Worm (Caenorhabditis elegans) whole organism, mixed stage, embryonic: ENCODE measurements around the gene C39D10.11.

Source experiments
- M03D4.4 ChIP-seq: sonication (generic microtip); optimal IDR thresholded peaks from 2 replicates; lab custom pipeline; 2017; ENCODE audit warnings: mild to moderate bottlenecking, missing genetic modification characterization, missing compliant biosample characterization
- bed-3 ChIP-seq: fragments of 200-800 bp; sonication (Bioruptor generic); optimal IDR thresholded peaks from 3 replicates; lab custom pipeline; 2018; ENCODE audit warnings: mild to moderate bottlenecking, missing genetic modification characterization, moderate library complexity, missing compliant biosample characterization
- blmp-1 ChIP-seq: fragments of 150-350 bp; optimal IDR thresholded peaks from 2 replicates; lab custom pipeline; 2014; ENCODE audit warnings: missing biosample characterization, missing genetic modification characterization
- ceh-39 ChIP-seq: fragments of 150-350 bp; optimal IDR thresholded peaks from 2 replicates; lab custom pipeline; 2014; ENCODE audit warnings: missing biosample characterization, missing genetic modification characterization
- ceh-43 ChIP-seq: fragments of 200-800 bp; sonication (Bioruptor generic); optimal IDR thresholded peaks from 2 replicates; lab custom pipeline; 2018; ENCODE audit warnings: mild to moderate bottlenecking, missing genetic modification characterization, moderate library complexity, missing compliant biosample characterization
- ceh-83 ChIP-seq: fragments of 200-800 bp; sonication (Bioruptor generic); optimal IDR thresholded peaks from 2 replicates; lab custom pipeline; 2018; ENCODE audit warnings: mild to moderate bottlenecking, missing genetic modification characterization, missing compliant biosample characterization
- ces-1 ChIP-seq: fragments of 150-350 bp; optimal IDR thresholded peaks from 2 replicates; lab custom pipeline; 2014; ENCODE audit warnings: missing biosample characterization, missing genetic modification reagents, missing genetic modification characterization
- cnd-1 ChIP-seq: fragments of 200-800 bp; sonication (Bioruptor generic); optimal IDR thresholded peaks from 2 replicates; lab custom pipeline; 2018; ENCODE audit warnings: mild to moderate bottlenecking, missing genetic modification characterization, missing compliant biosample characterization
- drap-1 ChIP-seq: fragments of 200-800 bp; sonication (Bioruptor generic); optimal IDR thresholded peaks from 3 replicates; lab custom pipeline; 2018; ENCODE audit warnings: mild to moderate bottlenecking, missing genetic modification characterization, missing compliant biosample characterization
- elt-1 ChIP-seq: sonication (generic microtip); optimal IDR thresholded peaks from 2 replicates; lab custom pipeline; 2017; ENCODE audit warnings: missing genetic modification characterization, mild to moderate bottlenecking, missing compliant biosample characterization, antibody characterized with exemption, moderate library complexity, borderline replicate concordance; ENCODE audit not compliant: insufficient read depth
- flh-1 ChIP-seq: fragments of 200-800 bp; sonication (Bioruptor generic); optimal IDR thresholded peaks from 2 replicates; lab custom pipeline; 2018; ENCODE audit warnings: mild to moderate bottlenecking, missing genetic modification characterization, moderate library complexity, missing compliant biosample characterization
- ham-2 ChIP-seq: fragments of 200-800 bp; sonication (Bioruptor generic); optimal IDR thresholded peaks from 2 replicates; lab custom pipeline; 2018; ENCODE audit warnings: mild to moderate bottlenecking, missing genetic modification characterization, missing compliant biosample characterization
- hlh-1 ChIP-seq: fragments of 150-350 bp; optimal IDR thresholded peaks from 2 replicates; lab custom pipeline; 2014; ENCODE audit warnings: missing biosample characterization, missing genetic modification reagents, missing genetic modification characterization
- lin-13 ChIP-seq: fragments of 150-350 bp; optimal IDR thresholded peaks from 2 replicates; lab custom pipeline; 2014; ENCODE audit warnings: missing biosample characterization, missing genetic modification characterization
- lin-32 ChIP-seq: fragments of 200-800 bp; sonication (Bioruptor generic); optimal IDR thresholded peaks from 2 replicates; lab custom pipeline; 2018; ENCODE audit warnings: mild to moderate bottlenecking, missing genetic modification characterization, missing compliant biosample characterization
- lsy-2 ChIP-seq: fragments of 150-350 bp; optimal IDR thresholded peaks from 2 replicates; lab custom pipeline; 2014; ENCODE audit warnings: missing biosample characterization, missing genetic modification characterization
- mab-5 ChIP-seq: fragments of 150-350 bp; optimal IDR thresholded peaks from 2 replicates; lab custom pipeline; 2014; ENCODE audit warnings: missing biosample characterization, missing genetic modification characterization
- mep-1 ChIP-seq: fragments of 150-350 bp; optimal IDR thresholded peaks from 2 replicates; lab custom pipeline; 2017; ENCODE audit warnings: missing biosample characterization, missing genetic modification reagents, missing genetic modification characterization, inconsistent platforms
- mls-2 ChIP-seq: sonication (generic microtip); optimal IDR thresholded peaks from 2 replicates; lab custom pipeline; 2016; ENCODE audit warnings: mild to moderate bottlenecking, missing genetic modification characterization, moderate library complexity, missing compliant biosample characterization
- nhr-12 ChIP-seq: fragments of 150-350 bp; optimal IDR thresholded peaks from 2 replicates; lab custom pipeline; 2014; ENCODE audit warnings: missing biosample characterization, missing genetic modification characterization
- nhr-2 ChIP-seq: fragments of 150-350 bp; optimal IDR thresholded peaks from 2 replicates; lab custom pipeline; 2014; ENCODE audit warnings: missing biosample characterization, missing genetic modification characterization
- nhr-237 ChIP-seq: fragments of 150-350 bp; optimal IDR thresholded peaks from 2 replicates; lab custom pipeline; 2014; ENCODE audit warnings: missing biosample characterization, missing genetic modification characterization
- nhr-28 ChIP-seq: fragments of 150-350 bp; optimal IDR thresholded peaks from 2 replicates; lab custom pipeline; 2014; ENCODE audit warnings: missing biosample characterization, missing genetic modification characterization
- nhr-76 ChIP-seq: sonication (generic microtip); optimal IDR thresholded peaks from 2 replicates; lab custom pipeline; 2017; ENCODE audit warnings: missing biosample characterization, missing genetic modification characterization
- pha-4 ChIP-seq: fragments of 150-350 bp; optimal IDR thresholded peaks from 2 replicates; lab custom pipeline; 2018; ENCODE audit warnings: missing biosample characterization, missing genetic modification reagents, missing genetic modification characterization
- sem-2 ChIP-seq: fragments of 200-800 bp; sonication (Bioruptor generic); optimal IDR thresholded peaks from 2 replicates; lab custom pipeline; 2018; ENCODE audit warnings: mild to moderate bottlenecking, missing genetic modification characterization, missing compliant biosample characterization
- snpc-4 ChIP-seq: fragments of 150-350 bp; optimal IDR thresholded peaks from 2 replicates; lab custom pipeline; 2014; ENCODE audit warnings: missing biosample characterization, missing genetic modification characterization
- sptf-1 ChIP-seq: sonication (generic microtip); optimal IDR thresholded peaks from 2 replicates; lab custom pipeline; 2017; ENCODE audit warnings: mild to moderate bottlenecking, missing genetic modification characterization, moderate library complexity, missing compliant biosample characterization
- unc-120 ChIP-seq: sonication (generic microtip); optimal IDR thresholded peaks from 2 replicates; lab custom pipeline; 2017; ENCODE audit warnings: missing genetic modification characterization, missing compliant biosample characterization; ENCODE audit not compliant: poor library complexity, severe bottlenecking
- unc-62 ChIP-seq: fragments of 150-350 bp; optimal IDR thresholded peaks from 2 replicates; lab custom pipeline; 2014; ENCODE audit warnings: missing biosample characterization, missing genetic modification reagents, missing genetic modification characterization
- zip-8 ChIP-seq: fragments of 150-350 bp; optimal IDR thresholded peaks from 2 replicates; lab custom pipeline; 2014; ENCODE audit warnings: missing biosample characterization, missing genetic modification characterization
- ztf-11 ChIP-seq: fragments of 150-350 bp; optimal IDR thresholded peaks from 2 replicates; lab custom pipeline; 2014; ENCODE audit warnings: missing biosample characterization, missing genetic modification characterization

C39D10.11 gene

ce11 chrX:7880848-7881247, 22.2 kb upstream of the C39D10.11 start, which contains the start of gene C39D10.8:
Gene C39D10.8 (minus strand): TSS chrX:7880948.
- TF ChIP-seq nhr-76 (tag; lab: Kevin White, UChicago) (no peak), elt-1 (tag; lab: Kevin White, UChicago) (peak; percentile 54)
- TF ChIP-seq, all 35 proteins: peak for 1

DNA sequence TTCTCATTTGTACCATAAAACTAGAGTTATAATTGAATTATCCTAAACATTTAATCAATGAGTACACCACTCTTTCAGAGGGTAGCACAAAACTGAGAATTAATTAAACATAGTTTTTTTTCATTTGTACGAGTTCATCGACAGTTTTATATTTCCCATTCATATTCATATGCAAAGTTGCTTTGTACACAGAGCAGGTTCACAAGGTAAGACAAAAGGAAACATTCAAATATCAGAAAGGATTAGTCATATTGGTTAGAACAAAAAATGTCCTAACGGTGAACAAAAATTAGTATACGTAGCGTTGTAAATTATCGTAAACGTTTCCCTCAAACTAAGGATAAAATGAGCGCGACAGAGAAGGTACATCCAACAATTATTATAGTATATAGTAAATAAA, 21.8 kb upstream of the C39D10.11 start:
- no peak for TF ChIP-seq drap-1 (GFP tag; lab: Kevin White, UChicago)
- no peak for TF ChIP-seq unc-62 (GFP tag; lab: Kevin White, UChicago)
- no peak for TF ChIP-seq lin-32 (GFP tag; lab: Kevin White, UChicago)
- TF ChIP-seq nhr-2 = no peak
- no peak for TF ChIP-seq unc-120
- no peak for TF ChIP-seq M03D4.4 (tag; lab: Kevin White, UChicago)

- TF ChIP-seq sptf-1 (tag; lab: Kevin White, UChicago) (no peak), nhr-237 (tag; lab: Kevin White, UChicago) (no peak), nhr-12 (tag; lab: Kevin White, UChicago) (no peak), ztf-11 (no peak), snpc-4 (tag; lab: Kevin White, UChicago) (no peak), hlh-1 (tag; lab: Kevin White, UChicago) (peak; percentile 51), mls-2 (tag; lab: Kevin White, UChicago) (no peak), lin-13 (tag; lab: Kevin White, UChicago) (no peak), unc-62 (GFP tag; lab: Kevin White, UChicago) (peak; percentile 36), drap-1 (GFP tag; lab: Kevin White, UChicago) (no peak), elt-1 (tag; lab: Kevin White, UChicago) (no peak), flh-1 (no peak), zip-8 (no peak), ceh-39 (tag; lab: Kevin White, UChicago) (no peak)
Observed at ce11 chrX:7883994-7884393, 19.1 kb upstream of the C39D10.11 start, which contains the start of gene pcyt-2.2. Gene pcyt-2.2 (plus strand): TSS chrX:7884294.

DNA sequence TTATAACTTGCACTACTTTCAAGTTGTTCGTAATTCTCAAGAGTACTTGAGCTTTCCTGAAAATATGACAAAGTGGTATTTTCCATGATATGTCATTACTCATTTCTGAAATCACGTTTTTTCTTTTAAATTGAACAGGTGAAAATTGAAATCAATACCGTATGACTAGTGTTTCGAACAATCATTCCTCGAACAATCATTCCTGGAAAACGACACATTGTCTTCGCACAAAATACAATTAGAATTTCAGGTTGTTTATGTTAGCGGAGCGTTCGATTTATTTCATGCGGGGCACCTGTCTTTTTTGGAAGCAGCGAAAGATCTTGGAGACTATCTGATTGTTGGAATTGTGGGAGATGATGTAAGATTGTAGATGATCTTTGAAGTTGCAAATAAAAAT, 16.9 kb upstream of the C39D10.11 start:
- no peak for TF ChIP-seq mab-5 (tag; lab: Kevin White, UChicago)
- TF ChIP-seq M03D4.4 (tag; lab: Kevin White, UChicago) = no peak
- TF ChIP-seq blmp-1 (tag; lab: Kevin White, UChicago) = no peak
- no peak for TF ChIP-seq ham-2

- TF ChIP-seq ceh-83 (GFP tag; lab: Kevin White, UChicago) (no peak), unc-62 (GFP tag; lab: Kevin White, UChicago) (no peak), nhr-28 (tag; lab: Kevin White, UChicago) (no peak), mls-2 (tag; lab: Kevin White, UChicago) (no peak), sptf-1 (tag; lab: Kevin White, UChicago) (no peak), nhr-2 (no peak), bed-3 (GFP tag; lab: Kevin White, UChicago) (no peak), lin-32 (GFP tag; lab: Kevin White, UChicago) (no peak), ham-2 (no peak)
Observed at ce11 chrX:7888915-7889314, 14.2 kb upstream of the C39D10.11 start, which contains the start of gene C39D10.2. Gene C39D10.2 (plus strand): TSS chrX:7889215.

DNA sequence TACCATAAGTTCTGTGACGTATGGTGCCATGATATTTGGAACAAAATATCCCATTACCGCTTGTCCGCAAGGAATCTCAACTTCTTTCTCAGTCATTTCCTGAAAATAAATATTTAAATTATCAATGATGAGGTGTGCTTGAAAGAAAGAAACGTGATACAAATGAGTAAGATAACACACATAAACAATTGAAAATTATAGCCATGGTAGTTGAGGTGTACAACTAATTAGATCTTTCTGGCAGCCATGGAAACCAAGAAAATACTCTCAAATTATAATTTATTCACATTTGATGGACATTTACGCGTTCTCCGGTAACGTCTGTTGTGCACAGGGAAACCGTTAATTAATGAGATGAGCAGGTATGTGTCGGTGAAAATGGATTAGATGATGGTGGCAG, 10.8 kb upstream of the C39D10.11 start, which contains the start of gene C39D10.5:
TSS of gene C39D10.5 (minus strand) at position 101 of the 400 bp plus-strand sequence.
- TF ChIP-seq blmp-1 (tag; lab: Kevin White, UChicago) = no peak
- TF ChIP-seq sem-2 = no peak
- no peak for TF ChIP-seq nhr-2
- TF ChIP-seq hlh-1 (tag; lab: Kevin White, UChicago) = no peak
- TF ChIP-seq ceh-43 (GFP tag; lab: Kevin White, UChicago) = no peak
- no peak for TF ChIP-seq lin-13 (tag; lab: Kevin White, UChicago)
- no peak for TF ChIP-seq mls-2 (tag; lab: Kevin White, UChicago)
- TF ChIP-seq ces-1 (GFP tag; lab: Kevin White, UChicago) = no peak
- TF ChIP-seq pha-4 (tag; lab: Kevin White, UChicago) = no peak
- TF ChIP-seq unc-62 (GFP tag; lab: Kevin White, UChicago) = no peak
- TF ChIP-seq flh-1 = no peak
- TF ChIP-seq lsy-2 (tag; lab: Kevin White, UChicago) = no peak
- TF ChIP-seq nhr-76 (tag; lab: Kevin White, UChicago) = no peak
- no peak for TF ChIP-seq nhr-12 (tag; lab: Kevin White, UChicago)
- no peak for TF ChIP-seq mep-1 (tag; lab: Kevin White, UChicago)
- no peak for TF ChIP-seq cnd-1
- TF ChIP-seq bed-3 (GFP tag; lab: Kevin White, UChicago) = no peak
- TF ChIP-seq unc-120 = no peak
- TF ChIP-seq nhr-237 (tag; lab: Kevin White, UChicago) = no peak
- TF ChIP-seq, all 35 proteins: peak for 0
